Worm (Caenorhabditis elegans) whole organism, early embryonic: Measurements from ENCODE around the gene T07D3.4.

Experiments
- B0310.2 ChIP-seq: sonication (generic microtip); optimal IDR thresholded peaks from 2 replicates; lab custom pipeline; 2016; ENCODE audit warnings: mild to moderate bottlenecking, missing genetic modification characterization, missing compliant biosample characterization
- F13C5.2 ChIP-seq: sonication (generic microtip); optimal IDR thresholded peaks from 2 replicates; lab custom pipeline; 2017; ENCODE audit warnings: mild to moderate bottlenecking, missing genetic modification characterization, inconsistent platforms, missing compliant biosample characterization
- aly-1 ChIP-seq: sonication (generic microtip); optimal IDR thresholded peaks from 2 replicates; lab custom pipeline; 2016; ENCODE audit warnings: missing genetic modification characterization, missing compliant biosample characterization
- ama-1 ChIP-seq: fragments of 150-350 bp; optimal IDR thresholded peaks from 2 replicates; lab custom pipeline; 2014
- ceh-13 ChIP-seq: fragments of 200-800 bp; sonication (Bioruptor generic); optimal IDR thresholded peaks from 2 replicates; lab custom pipeline; 2018; ENCODE audit warnings: mild to moderate bottlenecking, missing genetic modification characterization, missing compliant biosample characterization
- ceh-36 ChIP-seq: sonication (generic microtip); optimal IDR thresholded peaks from 2 replicates; lab custom pipeline; 2016; ENCODE audit warnings: missing genetic modification characterization, inconsistent platforms, missing compliant biosample characterization
- ets-7 ChIP-seq: sonication (generic microtip); optimal IDR thresholded peaks from 2 replicates; lab custom pipeline; 2016; ENCODE audit warnings: missing genotype, missing genetic modification characterization, missing compliant biosample characterization
- flt-1 ChIP-seq: fragments of 200-800 bp; sonication (Bioruptor generic); IDR thresholded peaks from 2 replicates; pipeline ENCODE4 v1.3.6; 2022; ENCODE audit warnings: missing genetic modification characterization, missing compliant biosample characterization
- hmbx-1 ChIP-seq: sonication (generic microtip); optimal IDR thresholded peaks from 2 replicates; lab custom pipeline; 2016; ENCODE audit warnings: mild to moderate bottlenecking, missing genetic modification characterization, missing compliant biosample characterization
- hmg-4 ChIP-seq: fragments of 200-800 bp; sonication (Bioruptor generic); optimal IDR thresholded peaks from 2 replicates; lab custom pipeline; 2018; ENCODE audit warnings: mild to moderate bottlenecking, missing genetic modification characterization, missing compliant biosample characterization
- hnd-1 ChIP-seq: sonication (generic microtip); optimal IDR thresholded peaks from 2 replicates; lab custom pipeline; 2016; ENCODE audit warnings: missing genetic modification characterization, missing compliant biosample characterization
- pes-1 ChIP-seq: fragments of 200-800 bp; sonication (Bioruptor generic); IDR thresholded peaks from 2 replicates; pipeline ENCODE4 v1.3.6; 2022; ENCODE audit warnings: missing genetic modification reagents, missing genetic modification characterization, missing compliant biosample characterization
- scrt-1 ChIP-seq: fragments of 200-800 bp; sonication (Bioruptor generic); IDR thresholded peaks from 2 replicates; pipeline ENCODE4 v1.3.6; 2022; ENCODE audit warnings: missing genetic modification characterization, missing compliant biosample characterization
- sea-1 ChIP-seq: fragments of 200-800 bp; sonication (Bioruptor generic); conservative IDR thresholded peaks from 2 replicates; pipeline ENCODE4 v1.3.6; 2022; ENCODE audit warnings: missing genetic modification characterization, missing compliant biosample characterization
- tbx-11 ChIP-seq: fragments of 200-800 bp; sonication (Bioruptor generic); IDR thresholded peaks from 2 replicates; pipeline ENCODE4 v1.3.6; 2022; ENCODE audit warnings: missing genetic modification characterization, missing compliant biosample characterization
- tbx-37 ChIP-seq: fragments of 200-800 bp; sonication (Bioruptor generic); conservative IDR thresholded peaks from 2 replicates; pipeline ENCODE4 v1.3.6; 2022; ENCODE audit warnings: missing genetic modification reagents, missing genetic modification characterization, missing compliant biosample characterization
- tra-4 ChIP-seq: sonication (generic microtip); optimal IDR thresholded peaks from 2 replicates; lab custom pipeline; 2017; ENCODE audit warnings: missing genetic modification characterization, missing compliant biosample characterization

T07D3.4 gene

ce11 chrII:866801-867200 lies 21.3 kb upstream of the T07D3.4 start, which contains the start of gene Y46B2A.3:
Gene Y46B2A.3 (minus strand): TSS chrII:866901.
- TF ChIP-seq tra-4 (tag; lab: Kevin White, UChicago) (no peak), ama-1 (lab: Kevin White, UChicago) (no peak)

- TF ChIP-seq tbx-11 (GFP tag; lab: Robert Waterston, UW) (no peak), ets-7 (tag; lab: Kevin White, UChicago) (no peak), ceh-13 (no peak), tbx-37 (GFP tag; lab: Robert Waterston, UW) (no peak), B0310.2 (tag; lab: Kevin White, UChicago) (no peak), scrt-1 (no peak), pes-1 (GFP tag; lab: Robert Waterston, UW) (no peak), tra-4 (tag; lab: Kevin White, UChicago) (no peak), F13C5.2 (tag; lab: Kevin White, UChicago) (no peak)
Observed at ce11 chrII:868240-868864, 19.8 kb upstream of the T07D3.4 start, which contains the start of gene fbxc-51. Gene fbxc-51 (plus strand): TSS chrII:868814.

DNA sequence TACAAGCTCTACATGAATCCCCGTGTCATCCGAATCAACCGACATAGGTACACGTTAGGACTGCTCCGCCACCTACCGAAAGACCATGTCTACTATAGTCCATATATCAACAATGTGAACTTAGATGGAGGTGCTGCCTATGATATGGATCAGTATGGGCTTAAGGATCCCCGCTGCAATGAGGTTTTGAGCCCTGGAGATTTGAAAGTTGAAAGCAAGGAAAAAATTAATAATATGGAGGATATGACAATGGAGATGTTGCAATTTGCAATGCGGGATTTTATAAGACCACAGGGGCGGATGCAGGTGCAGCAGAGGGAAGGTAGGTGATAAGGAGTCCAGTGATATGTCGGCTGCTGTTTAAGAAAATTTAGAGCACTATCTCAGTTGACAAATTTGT lies 18.8 kb upstream of the T07D3.4 start:
- TF ChIP-seq scrt-1 (no peak), tbx-37 (GFP tag; lab: Robert Waterston, UW) (no peak), flt-1 (no peak), tra-4 (tag; lab: Kevin White, UChicago) (no peak), hmg-4 (GFP tag; lab: Kevin White, UChicago) (no peak)

ce11 chrII:872993-873787 lies 14.9 kb upstream of the T07D3.4 start, which contains the start of gene alg-2:
Gene alg-2 (plus strand): TSS chrII:873212.
- TF ChIP-seq aly-1 (tag; lab: Kevin White, UChicago) = no peak
- TF ChIP-seq tbx-37 (GFP tag; lab: Robert Waterston, UW) = no peak
- TF ChIP-seq pes-1 (GFP tag; lab: Robert Waterston, UW) = peak; percentile 61

ce11 chrII:875739-876138 lies 12.4 kb upstream of the T07D3.4 start:
- TF ChIP-seq B0310.2 (tag; lab: Kevin White, UChicago) (no peak), F13C5.2 (tag; lab: Kevin White, UChicago) (no peak), sea-1 (GFP tag; lab: Robert Waterston, UW) (no peak), hmbx-1 (no peak), ceh-36 (tag; lab: Kevin White, UChicago) (no peak), scrt-1 (no peak), flt-1 (no peak), tra-4 (tag; lab: Kevin White, UChicago) (no peak), pes-1 (GFP tag; lab: Robert Waterston, UW) (no peak), tbx-11 (GFP tag; lab: Robert Waterston, UW) (no peak), hmg-4 (GFP tag; lab: Kevin White, UChicago) (no peak)

ce11 chrII:880666-881226 lies 7.4 kb upstream of the T07D3.4 start:
- no peak for TF ChIP-seq ceh-36 (tag; lab: Kevin White, UChicago)
- no peak for TF ChIP-seq sea-1 (GFP tag; lab: Robert Waterston, UW)
- TF ChIP-seq ama-1 (lab: Kevin White, UChicago) = no peak
- TF ChIP-seq tbx-11 (GFP tag; lab: Robert Waterston, UW) = no peak
- TF ChIP-seq F13C5.2 (tag; lab: Kevin White, UChicago) = no peak
- TF ChIP-seq scrt-1 = no peak
- TF ChIP-seq hnd-1 (tag; lab: Kevin White, UChicago) = no peak
- TF ChIP-seq ceh-13 = no peak
- no peak for TF ChIP-seq hmbx-1
- TF ChIP-seq aly-1 (tag; lab: Kevin White, UChicago) = no peak
- TF ChIP-seq pes-1 (GFP tag; lab: Robert Waterston, UW) = no peak
- TF ChIP-seq tbx-37 (GFP tag; lab: Robert Waterston, UW) = no peak
- TF ChIP-seq B0310.2 (tag; lab: Kevin White, UChicago) = no peak
- no peak for TF ChIP-seq tra-4 (tag; lab: Kevin White, UChicago)
- no peak for TF ChIP-seq flt-1

- TF ChIP-seq tra-4 (tag; lab: Kevin White, UChicago) = no peak
- TF ChIP-seq hnd-1 (tag; lab: Kevin White, UChicago) = no peak
- no peak for TF ChIP-seq ceh-13
- TF ChIP-seq pes-1 (GFP tag; lab: Robert Waterston, UW) = no peak
- no peak for TF ChIP-seq ets-7 (tag; lab: Kevin White, UChicago)
- TF ChIP-seq scrt-1 = no peak
- TF ChIP-seq flt-1 = no peak
- no peak for TF ChIP-seq sea-1 (GFP tag; lab: Robert Waterston, UW)
- no peak for TF ChIP-seq hmbx-1
- no peak for TF ChIP-seq aly-1 (tag; lab: Kevin White, UChicago)
- TF ChIP-seq tbx-11 (GFP tag; lab: Robert Waterston, UW) = no peak
- no peak for TF ChIP-seq B0310.2 (tag; lab: Kevin White, UChicago)
- no peak for TF ChIP-seq hmg-4 (GFP tag; lab: Kevin White, UChicago)
- TF ChIP-seq F13C5.2 (tag; lab: Kevin White, UChicago) = no peak
- TF ChIP-seq tbx-37 (GFP tag; lab: Robert Waterston, UW) = no peak
- no peak for TF ChIP-seq ceh-36 (tag; lab: Kevin White, UChicago)
- no peak for TF ChIP-seq ama-1 (lab: Kevin White, UChicago)
Observed at ce11 chrII:884204-884603, 3.9 kb upstream of the T07D3.4 start.
